Worm (Caenorhabditis elegans) whole organism, L1 larva: ENCODE measurements around the gene col-38.
A peak's percentile ranks its signal among the peaks of the same experiment; 100 is the strongest.

Source experiments
- Y116A8C.19 ChIP-seq: sonication (generic microtip); optimal IDR thresholded peaks from 2 replicates; lab custom pipeline; 2016; ENCODE audit warnings: missing compliant biosample characterization, missing genetic modification characterization, borderline replicate concordance
- aha-1 ChIP-seq: fragments of 150-350 bp; optimal IDR thresholded peaks from 2 replicates; lab custom pipeline; 2014; ENCODE audit warnings: missing biosample characterization, missing genetic modification characterization
- aly-2 ChIP-seq: fragments of 150-350 bp; optimal IDR thresholded peaks from 2 replicates; lab custom pipeline; 2014; ENCODE audit warnings: missing biosample characterization, missing genetic modification characterization
- blmp-1 ChIP-seq: fragments of 150-350 bp; optimal IDR thresholded peaks from 2 replicates; lab custom pipeline; 2014; ENCODE audit warnings: missing biosample characterization, missing genetic modification characterization
- ceh-8 ChIP-seq: fragments of 200-800 bp; sonication (Bioruptor generic); optimal IDR thresholded peaks from 2 replicates; lab custom pipeline; 2018; ENCODE audit warnings: mild to moderate bottlenecking, missing genetic modification characterization, moderate library complexity, missing compliant biosample characterization
- ceh-82 ChIP-seq, 3 experiments: fragments of 150-350 bp in 1 of 3; sonication (generic microtip) in 2 of 3; optimal IDR thresholded peaks; 2 replicates each; lab custom pipeline; 2014 to 2017; ENCODE audit warnings: missing biosample characterization in 3 of 3, missing genetic modification characterization in 3 of 3
- ces-1 ChIP-seq: fragments of 150-350 bp; optimal IDR thresholded peaks from 2 replicates; lab custom pipeline; 2014; ENCODE audit warnings: missing biosample characterization, missing genetic modification reagents, missing genetic modification characterization
- dsc-1 ChIP-seq: sonication (generic microtip); optimal IDR thresholded peaks from 2 replicates; lab custom pipeline; 2016; ENCODE audit warnings: mild to moderate bottlenecking, missing genetic modification characterization, missing compliant biosample characterization
- efl-1 ChIP-seq, 4 experiments: fragments of 150-350 bp; optimal IDR thresholded peaks in 3 of 4; peaks in 1 of 4; 1 replicate in 1 of 4; 2 replicates in 3 of 4; lab custom pipeline; 2014; ENCODE audit warnings: missing biosample characterization in 2 of 4, missing genetic modification characterization in 2 of 4, missing genetic modification reagents in 2 of 4
- efl-3 ChIP-seq: fragments of 200-800 bp; sonication (Bioruptor generic); optimal IDR thresholded peaks from 2 replicates; lab custom pipeline; 2018; ENCODE audit warnings: mild to moderate bottlenecking, missing genetic modification characterization, missing compliant biosample characterization
- egl-27 ChIP-seq, 2 experiments: fragments of 150-350 bp in 1 of 2; sonication (generic microtip); optimal IDR thresholded peaks; 3 replicates each; lab custom pipeline; 2017 to 2018; ENCODE audit warnings: missing biosample characterization in 2 of 2, missing genetic modification characterization in 2 of 2, missing genetic modification reagents in 2 of 2
- elt-2 ChIP-seq: sonication (generic microtip); optimal IDR thresholded peaks from 2 replicates; lab custom pipeline; 2016; ENCODE audit warnings: missing genetic modification characterization, mild to moderate bottlenecking, inconsistent platforms, missing compliant biosample characterization, missing genetic modification reagents
- fkh-4 ChIP-seq: sonication (generic microtip); optimal IDR thresholded peaks from 2 replicates; lab custom pipeline; 2016; ENCODE audit warnings: missing compliant biosample characterization, missing genetic modification characterization, borderline replicate concordance
- fos-1 ChIP-seq: fragments of 150-350 bp; optimal IDR thresholded peaks from 2 replicates; lab custom pipeline; 2014; ENCODE audit warnings: missing biosample characterization, missing genetic modification characterization
- isw-1 ChIP-seq: fragments of 200-800 bp; sonication (Bioruptor generic); IDR thresholded peaks from 2 replicates; pipeline ENCODE4 v1.3.6; 2022; ENCODE audit warnings: missing genetic modification characterization, missing compliant biosample characterization
- jun-1 ChIP-seq: fragments of 150-350 bp; optimal IDR thresholded peaks from 2 replicates; lab custom pipeline; 2014; ENCODE audit warnings: missing biosample characterization, missing genetic modification reagents, missing genetic modification characterization
- lin-14 ChIP-seq: fragments of 200-800 bp; sonication (Bioruptor generic); optimal IDR thresholded peaks from 2 replicates; lab custom pipeline; 2018; ENCODE audit warnings: mild to moderate bottlenecking, missing genetic modification characterization, moderate library complexity, missing compliant biosample characterization
- lin-15B ChIP-seq: fragments of 150-350 bp; sonication (generic microtip); optimal IDR thresholded peaks from 3 replicates; lab custom pipeline; 2014; ENCODE audit warnings: missing biosample characterization, missing genetic modification characterization
- lin-35 ChIP-seq, 2 experiments: fragments of 150-350 bp; optimal IDR thresholded peaks; 2 replicates each; lab custom pipeline; 2014; ENCODE audit warnings: missing biosample characterization in 2 of 2, missing genetic modification characterization in 2 of 2, missing genetic modification reagents in 2 of 2
- lsy-2 ChIP-seq, 2 experiments: fragments of 150-350 bp; optimal IDR thresholded peaks; 2 replicates each; lab custom pipeline; 2014; ENCODE audit warnings: missing biosample characterization in 2 of 2, missing genetic modification characterization in 2 of 2
- nhr-20 ChIP-seq: sonication (generic microtip); optimal IDR thresholded peaks from 2 replicates; lab custom pipeline; 2016; ENCODE audit warnings: mild to moderate bottlenecking, missing genetic modification characterization, missing compliant biosample characterization
- nhr-47 ChIP-seq: sonication (generic microtip); optimal IDR thresholded peaks from 2 replicates; lab custom pipeline; 2016; ENCODE audit warnings: mild to moderate bottlenecking, missing genetic modification characterization, moderate library complexity, missing compliant biosample characterization
- nhr-71 ChIP-seq: sonication (generic microtip); optimal IDR thresholded peaks from 2 replicates; lab custom pipeline; 2016; ENCODE audit warnings: mild to moderate bottlenecking, missing genetic modification characterization, moderate library complexity, missing compliant biosample characterization
- nhr-76 ChIP-seq: sonication (generic microtip); optimal IDR thresholded peaks from 2 replicates; lab custom pipeline; 2017; ENCODE audit warnings: missing biosample characterization, missing genetic modification characterization
- nhr-84 ChIP-seq: sonication (generic microtip); optimal IDR thresholded peaks from 2 replicates; lab custom pipeline; 2017; ENCODE audit warnings: missing biosample characterization, missing genetic modification characterization
- nhr-85 ChIP-seq: sonication (generic microtip); peaks from one replicate; lab custom pipeline; 2016; ENCODE audit warnings: missing genetic modification characterization, inconsistent platforms, missing compliant biosample characterization
- pqm-1 ChIP-seq: sonication (generic microtip); optimal IDR thresholded peaks from 3 replicates; lab custom pipeline; 2017; ENCODE audit warnings: missing biosample characterization, missing genetic modification characterization
- snpc-4 ChIP-seq: fragments of 150-350 bp; optimal IDR thresholded peaks from 2 replicates; lab custom pipeline; 2014; ENCODE audit warnings: missing biosample characterization, missing genetic modification characterization
- snu-23 ChIP-seq: sonication (generic microtip); optimal IDR thresholded peaks from 2 replicates; lab custom pipeline; 2016; ENCODE audit warnings: missing genetic modification characterization, missing compliant biosample characterization
- sptf-1 ChIP-seq: fragments of 150-350 bp; optimal IDR thresholded peaks from 2 replicates; lab custom pipeline; 2014; ENCODE audit warnings: missing biosample characterization, missing genetic modification characterization
- sup-37 ChIP-seq: fragments of 200-800 bp; sonication (Bioruptor generic); optimal IDR thresholded peaks from 2 replicates; lab custom pipeline; 2018; ENCODE audit warnings: mild to moderate bottlenecking, missing genetic modification characterization, missing compliant biosample characterization
- unc-86 ChIP-seq: sonication (generic microtip); optimal IDR thresholded peaks from 2 replicates; lab custom pipeline; 2016; ENCODE audit warnings: missing genetic modification characterization, missing compliant biosample characterization
- unc-98 ChIP-seq: fragments of 200-800 bp; sonication (Bioruptor generic); IDR thresholded peaks from 2 replicates; pipeline ENCODE4 v1.3.6; 2022; ENCODE audit warnings: missing genetic modification characterization, missing compliant biosample characterization
- xbp-1 ChIP-seq: sonication (generic microtip); optimal IDR thresholded peaks from 2 replicates; lab custom pipeline; 2016; ENCODE audit warnings: missing genetic modification characterization, missing compliant biosample characterization
- zag-1 ChIP-seq: fragments of 150-350 bp; optimal IDR thresholded peaks from 2 replicates; lab custom pipeline; 2014; ENCODE audit warnings: missing biosample characterization, missing genetic modification characterization
- zip-4 ChIP-seq: fragments of 200-800 bp; sonication (Bioruptor generic); optimal IDR thresholded peaks from 2 replicates; lab custom pipeline; 2018; ENCODE audit warnings: mild to moderate bottlenecking, missing genetic modification characterization, moderate library complexity, missing compliant biosample characterization
- ztf-11 ChIP-seq, 2 experiments: sonication (generic microtip); optimal IDR thresholded peaks; 2 replicates each; lab custom pipeline; 2016 to 2017; ENCODE audit warnings: missing genetic modification characterization in 2 of 2, missing biosample characterization in 1 of 2, missing compliant biosample characterization in 1 of 2

Gene col-38

DNA sequence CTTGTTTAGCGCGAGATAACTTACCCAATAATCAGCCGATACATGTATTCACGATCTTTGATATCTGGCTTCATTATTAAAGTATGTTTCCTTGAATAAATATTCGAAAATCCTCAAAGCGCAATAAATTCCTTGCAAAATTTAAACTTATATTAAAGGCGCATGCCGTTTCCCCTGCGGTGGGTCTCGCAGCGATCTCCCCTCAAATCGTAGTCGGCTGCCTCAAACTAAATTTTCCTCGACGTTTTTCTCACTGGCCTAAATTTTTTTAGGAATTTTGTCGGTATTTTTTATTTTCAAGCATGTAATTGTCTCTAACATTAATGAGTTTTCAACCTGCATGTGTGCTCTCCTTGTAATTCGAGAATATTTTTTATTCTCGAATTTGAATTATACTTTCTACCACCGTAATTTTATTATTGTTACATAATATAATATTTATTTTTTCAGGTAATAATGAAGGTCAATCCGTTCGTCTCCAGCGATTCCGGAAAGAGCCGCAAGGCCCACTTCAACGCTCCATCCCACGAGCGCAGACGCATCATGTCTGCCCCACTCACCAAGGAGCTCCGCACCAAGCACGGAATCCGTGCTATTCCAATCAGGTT is 33.6 kb upstream of the col-38 start, which contains the start of the genes cpf-1 and rpl-26 (continued):
- TF ChIP-seq fkh-4 (tag; lab: Kevin White, UChicago), result no peak
- peak; percentile 70 for TF ChIP-seq nhr-71 (tag; lab: Kevin White, UChicago)
- TF ChIP-seq snu-23 (GFP tag; lab: Kevin White, UChicago), result peak; percentile 69
- no peak for TF ChIP-seq sptf-1 (tag; lab: Kevin White, UChicago)
- no peak for TF ChIP-seq unc-98 (GFP tag; lab: Robert Waterston, UW)
- no peak for TF ChIP-seq nhr-84 (tag; lab: Kevin White, UChicago)
- no peak for TF ChIP-seq ztf-11 (tag; optimal IDR thresholded peaks at IDR 0.05; lab: Kevin White, UChicago)
- TF ChIP-seq ceh-82 (tag; optimal IDR thresholded peaks at IDR 0.05; lab: Kevin White, UChicago), result peak; percentile 10 to 61 (median 23)
- TF ChIP-seq fos-1 (tag; lab: Kevin White, UChicago), result peak; percentile 25
- TF ChIP-seq snpc-4 (tag; lab: Kevin White, UChicago), result peak; percentile 4
- no peak for TF ChIP-seq aha-1 (tag; lab: Kevin White, UChicago)
- no peak for TF ChIP-seq nhr-76 (tag; lab: Kevin White, UChicago)
- TF ChIP-seq Y116A8C.19 (tag; lab: Kevin White, UChicago), result no peak

DNA sequence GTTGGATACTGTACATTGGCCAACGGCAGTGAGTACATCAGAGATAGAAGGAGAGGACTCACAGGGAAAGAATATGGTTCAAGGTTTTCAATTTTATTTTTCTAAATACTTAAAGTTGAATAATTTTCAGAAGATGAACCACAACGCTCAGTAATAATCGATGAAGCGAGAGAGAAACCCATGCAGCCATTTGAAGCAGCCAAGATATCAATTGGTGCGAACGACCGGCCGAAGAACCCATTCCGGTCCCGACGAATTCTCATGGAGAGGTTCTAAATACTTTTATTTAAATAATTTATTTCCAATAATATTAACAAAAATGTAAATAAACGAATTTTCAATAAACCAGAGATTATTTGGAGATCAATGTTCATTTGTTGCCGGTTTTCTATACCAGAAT is 31.3 kb upstream of the col-38 start, which contains the start of gene pigg-1:
Gene pigg-1, minus strand, starts transcription at position 101 of the 400 bp plus-strand sequence.
- no peak for TF ChIP-seq efl-1 (optimal IDR thresholded peaks at IDR 0.05; lab: Kevin White, UChicago)
- TF ChIP-seq efl-1 (GFP tag; optimal IDR thresholded peaks at IDR 0.05 in 1 of 2; lab: Kevin White, UChicago), result no peak
- no peak for TF ChIP-seq unc-86 (tag; lab: Kevin White, UChicago)
- TF ChIP-seq jun-1 (tag; lab: Kevin White, UChicago), result no peak
- no peak for TF ChIP-seq efl-3

DNA sequence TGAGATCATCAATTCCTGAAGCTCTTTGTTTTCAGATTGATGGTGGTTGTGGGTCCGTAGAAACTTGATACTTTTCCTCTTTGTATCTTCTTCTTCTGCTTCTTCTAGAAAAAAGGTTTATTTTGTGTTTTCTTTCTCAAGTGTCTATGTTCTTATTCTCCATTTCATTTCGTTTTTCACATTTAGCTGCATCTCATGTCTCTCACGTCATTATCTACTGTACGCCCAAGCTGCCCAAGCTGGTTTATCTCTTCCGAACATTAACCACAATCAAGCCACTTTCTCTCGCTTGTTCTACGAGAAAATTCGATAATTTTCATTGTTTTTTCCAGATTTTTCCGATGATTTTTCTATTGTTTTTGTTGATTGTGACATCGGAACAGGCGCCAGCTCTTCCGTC is 30.3 kb upstream of the col-38 start, which contains the start of gene F28C6.5:
Gene F28C6.5, plus strand, starts transcription at position 301 of the 400 bp plus-strand sequence.
- no peak for TF ChIP-seq nhr-47 (tag; lab: Kevin White, UChicago)
- TF ChIP-seq blmp-1 (tag; lab: Kevin White, UChicago), result peak; percentile 26
- TF ChIP-seq, all 84 proteins: peak for 1

DNA sequence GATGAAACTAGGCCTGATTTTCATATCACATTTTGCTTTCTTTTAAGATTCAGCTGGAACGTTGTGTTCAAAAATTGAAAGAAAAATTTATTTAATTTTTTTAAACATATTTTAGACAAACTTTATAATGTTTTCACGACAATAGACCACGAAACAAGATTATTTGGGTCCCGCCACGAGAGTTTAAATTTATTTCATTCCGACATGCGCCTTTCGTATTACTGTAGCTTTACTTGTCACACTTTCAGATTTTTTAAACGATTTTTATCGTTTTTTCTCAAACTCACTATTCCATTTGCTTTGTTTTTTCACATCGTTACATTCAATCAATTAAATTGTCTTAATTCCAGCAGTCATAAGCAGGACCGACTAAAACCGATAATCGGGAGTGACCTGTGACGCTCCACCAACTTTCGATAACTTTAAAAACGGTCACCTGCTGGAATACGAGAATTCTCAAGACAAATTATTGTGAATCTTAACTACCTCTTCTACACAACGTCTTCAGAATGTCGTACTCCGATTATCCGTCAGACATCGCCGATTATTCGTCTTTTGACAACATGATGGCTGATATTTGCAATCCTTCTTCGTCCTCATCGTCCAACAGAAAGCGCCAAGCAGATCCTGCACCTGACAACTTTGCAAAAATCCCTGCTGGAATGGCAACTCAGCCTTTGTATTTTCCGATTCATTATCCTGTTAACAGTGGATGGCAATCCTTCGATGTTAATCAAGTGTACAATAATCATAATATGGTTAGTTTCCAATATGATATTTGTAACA is 25.1 kb upstream of the col-38 start, which contains the start of gene aptf-3:
Gene aptf-3, plus strand, starts transcription at position 351 of the 786 bp plus-strand sequence.
- TF ChIP-seq nhr-85 (tag; lab: Kevin White, UChicago) (no peak), zip-4 (GFP tag; lab: Kevin White, UChicago) (no peak), egl-27 (tag; optimal IDR thresholded peaks at IDR 0.05; lab: Kevin White, UChicago) (no peak), aly-2 (no peak)

DNA sequence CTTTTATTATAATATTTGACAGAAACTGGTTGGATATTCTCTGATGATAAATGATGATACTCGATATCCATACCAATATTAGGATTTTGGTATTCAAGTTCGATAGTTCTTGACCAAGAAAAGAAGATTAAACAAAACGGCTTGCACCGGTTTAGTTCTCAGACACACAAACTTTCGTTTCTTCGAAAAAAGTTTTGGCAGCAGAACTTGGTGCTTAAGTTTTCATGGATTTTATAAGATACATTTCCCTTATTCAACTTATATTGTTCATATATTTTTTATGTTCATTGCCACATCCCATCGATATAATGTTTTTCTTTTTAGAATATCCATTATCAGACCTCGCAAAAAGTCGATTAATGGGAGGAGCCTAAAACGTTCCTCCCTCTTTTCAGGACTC is 21.8 kb upstream of the col-38 start, which contains the start of gene aptf-4:
Gene aptf-4, plus strand, starts transcription at position 301 of the 400 bp plus-strand sequence.
- no peak for TF ChIP-seq isw-1 (GFP tag; lab: Robert Waterston, UW)
- no peak for TF ChIP-seq elt-2 (tag; lab: Kevin White, UChicago)
- no peak for TF ChIP-seq pqm-1 (tag; lab: Kevin White, UChicago)
- no peak for TF ChIP-seq lin-15B

DNA sequence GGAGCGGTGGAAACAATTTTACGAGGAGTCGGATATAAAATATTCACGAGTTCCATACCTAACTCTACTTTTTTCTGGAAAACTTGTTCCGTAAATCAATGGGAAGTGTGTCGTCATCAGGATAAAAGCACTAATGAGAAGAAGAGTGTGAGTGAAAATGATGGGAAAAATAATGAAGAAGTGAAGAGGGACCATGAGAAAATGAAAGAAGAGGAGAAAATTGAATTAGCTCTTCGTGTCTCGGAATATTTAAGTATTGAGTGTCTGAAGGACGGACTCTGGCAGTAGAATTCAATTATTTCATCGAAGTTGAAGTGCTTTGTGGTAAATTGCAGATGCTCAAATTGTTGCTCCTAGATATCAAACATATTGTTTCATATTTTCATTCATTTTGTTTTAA is 20.3 kb upstream of the col-38 start:
- TF ChIP-seq sup-37, result no peak
- peak; percentile 72 for TF ChIP-seq dsc-1 (tag; lab: Kevin White, UChicago)
- no peak for TF ChIP-seq xbp-1 (tag; lab: Kevin White, UChicago)
- no peak for TF ChIP-seq nhr-20 (tag; lab: Kevin White, UChicago)
- peak; percentile 57 for TF ChIP-seq nhr-71 (tag; lab: Kevin White, UChicago)
- peak in 1 of 2 experiments; percentile 10 for TF ChIP-seq lin-35 (GFP tag; optimal IDR thresholded peaks at IDR 0.05; lab: Kevin White, UChicago)
- TF ChIP-seq zag-1 (tag; lab: Kevin White, UChicago), result peak; percentile 52
- peak; percentile 51 for TF ChIP-seq unc-86 (tag; lab: Kevin White, UChicago)
- no peak for TF ChIP-seq aly-2
- peak in 1 of 2 experiments; percentile 16 for TF ChIP-seq lsy-2 (tag; optimal IDR thresholded peaks at IDR 0.05; lab: Kevin White, UChicago)
- TF ChIP-seq ces-1, result peak; percentile 51
- peak; percentile 88 for TF ChIP-seq lin-14 (GFP tag; lab: Kevin White, UChicago)
- TF ChIP-seq ceh-8 (GFP tag; lab: Kevin White, UChicago), result peak; percentile 77
- TF ChIP-seq nhr-85 (tag; lab: Kevin White, UChicago), result no peak
